Worm (Caenorhabditis elegans) whole organism, L4 larva: ENCODE data around the gene H29C22.1.
A peak's percentile ranks its signal among the peaks of the same experiment; 100 is the strongest.

Experiments used
- D1046.2 ChIP-seq: fragments of 200-800 bp; sonication (Bioruptor generic); IDR thresholded peaks from 2 replicates; pipeline ENCODE4 v1.3.6; 2022; ENCODE audit warnings: missing genetic modification characterization, missing compliant biosample characterization
- F37D6.2 ChIP-seq: sonication (generic microtip); optimal IDR thresholded peaks from 2 replicates; lab custom pipeline; 2016; ENCODE audit warnings: mild to moderate bottlenecking, missing genetic modification characterization, missing compliant biosample characterization
- T20F7.1 ChIP-seq: fragments of 200-800 bp; sonication (Bioruptor generic); optimal IDR thresholded peaks from 2 replicates; lab custom pipeline; 2018; ENCODE audit warnings: mild to moderate bottlenecking, missing genetic modification characterization, missing compliant biosample characterization
- aha-1 ChIP-seq: fragments of 150-350 bp; peaks from one replicate; lab custom pipeline; 2014; ENCODE audit warnings: missing biosample characterization, missing genetic modification characterization
- arid-1 ChIP-seq: fragments of 200-800 bp; sonication (Bioruptor generic); conservative IDR thresholded peaks from 2 replicates; pipeline ENCODE4 v1.3.6; 2022; ENCODE audit warnings: missing genetic modification reagents, missing genetic modification characterization, missing compliant biosample characterization
- ceh-20 ChIP-seq: fragments of 200-800 bp; sonication (Bioruptor generic); IDR thresholded peaks from 2 replicates; pipeline ENCODE4 v1.3.6; 2022; ENCODE audit warnings: missing genetic modification reagents, missing genetic modification characterization, missing compliant biosample characterization
- ceh-28 ChIP-seq: fragments of 150-350 bp; optimal IDR thresholded peaks from 2 replicates; lab custom pipeline; 2014; ENCODE audit warnings: missing biosample characterization, missing genetic modification reagents, missing genetic modification characterization
- ceh-32 ChIP-seq: sonication (generic microtip); optimal IDR thresholded peaks from 2 replicates; lab custom pipeline; 2016; ENCODE audit warnings: mild to moderate bottlenecking, missing genetic modification characterization, missing compliant biosample characterization; ENCODE audit not compliant: poor library complexity
- cey-2 ChIP-seq: sonication (generic microtip); optimal IDR thresholded peaks from 3 replicates; lab custom pipeline; 2017; ENCODE audit warnings: missing genetic modification characterization, mild to moderate bottlenecking, missing compliant biosample characterization, antibody characterized with exemption, borderline replicate concordance; ENCODE audit not compliant: insufficient read depth
- ctbp-1 ChIP-seq: fragments of 200-800 bp; sonication (Bioruptor generic); IDR thresholded peaks from 2 replicates; pipeline ENCODE4 v1.3.6; 2022; ENCODE audit warnings: missing genetic modification reagents, missing genetic modification characterization, missing compliant biosample characterization
- daf-16 ChIP-seq, 3 experiments: sonication (generic microtip); optimal IDR thresholded peaks; 2 replicates each; lab custom pipeline; 2016 to 2017; ENCODE audit warnings: missing genetic modification characterization in 3 of 3, missing genetic modification reagents in 3 of 3, mild to moderate bottlenecking in 2 of 3, missing compliant biosample characterization in 2 of 3, missing biosample characterization in 1 of 3, moderate library complexity in 1 of 3
- dmd-9 ChIP-seq: fragments of 200-800 bp; sonication (Bioruptor generic); IDR thresholded peaks from 2 replicates; pipeline ENCODE4 v1.3.6; 2022; ENCODE audit warnings: missing genetic modification reagents, missing genetic modification characterization, missing compliant biosample characterization
- egl-27 ChIP-seq: sonication (generic microtip); optimal IDR thresholded peaks from 3 replicates; lab custom pipeline; 2017; ENCODE audit warnings: missing biosample characterization, missing genetic modification reagents, missing genetic modification characterization
- egl-43 ChIP-seq: fragments of 200-800 bp; sonication (Bioruptor generic); IDR thresholded peaks from 2 replicates; pipeline ENCODE4 v1.3.6; 2022; ENCODE audit warnings: missing genetic modification reagents, missing genetic modification characterization, missing compliant biosample characterization
- fkh-10 ChIP-seq: fragments of 150-350 bp; optimal IDR thresholded peaks from 2 replicates; lab custom pipeline; 2014; ENCODE audit warnings: missing biosample characterization, missing genetic modification reagents, missing genetic modification characterization
- hlh-30 ChIP-seq: sonication (generic microtip); optimal IDR thresholded peaks from 2 replicates; lab custom pipeline; 2017; ENCODE audit warnings: antibody characterized with exemption, mild to moderate bottlenecking, missing genetic modification characterization, missing compliant biosample characterization; ENCODE audit not compliant: insufficient read depth
- hmg-1.1 ChIP-seq: fragments of 200-800 bp; sonication (Bioruptor generic); IDR thresholded peaks from 2 replicates; pipeline ENCODE4 v1.3.6; 2022; ENCODE audit warnings: missing genetic modification reagents, missing genetic modification characterization, missing compliant biosample characterization
- lim-7 ChIP-seq: fragments of 200-800 bp; sonication (Bioruptor generic); IDR thresholded peaks from 2 replicates; pipeline ENCODE4 v1.3.6; 2022; ENCODE audit warnings: missing genetic modification characterization, missing compliant biosample characterization
- lin-1 ChIP-seq: fragments of 200-800 bp; sonication (Bioruptor generic); IDR thresholded peaks from 2 replicates; pipeline ENCODE4 v1.3.6; 2022; ENCODE audit warnings: missing genetic modification reagents, missing genetic modification characterization, missing compliant biosample characterization
- lin-13 ChIP-seq: fragments of 150-350 bp; optimal IDR thresholded peaks from 2 replicates; lab custom pipeline; 2014; ENCODE audit warnings: missing biosample characterization, missing genetic modification reagents, missing genetic modification characterization
- lin-15B ChIP-seq: fragments of 150-350 bp; sonication (generic microtip); optimal IDR thresholded peaks from 3 replicates; lab custom pipeline; 2014; ENCODE audit warnings: missing biosample characterization, missing genetic modification characterization
- lin-29 ChIP-seq: fragments of 200-800 bp; sonication (Bioruptor generic); IDR thresholded peaks from 2 replicates; pipeline ENCODE4 v1.3.6; 2022; ENCODE audit warnings: missing genetic modification reagents, missing genetic modification characterization, missing compliant biosample characterization
- lsy-2 ChIP-seq, 2 experiments: fragments of 150-350 bp in 1 of 2; sonication (generic microtip) in 1 of 2; optimal IDR thresholded peaks; 2 replicates each; lab custom pipeline; 2014 to 2017; ENCODE audit warnings: missing biosample characterization in 2 of 2, missing genetic modification characterization in 2 of 2
- madf-5 ChIP-seq, 2 experiments: fragments of 200-800 bp; sonication (Bioruptor generic); IDR thresholded peaks; 2 replicates each; pipeline ENCODE4 v1.3.6; 2022; ENCODE audit warnings: missing compliant biosample characterization in 2 of 2, missing genetic modification characterization in 2 of 2
- mdl-1 ChIP-seq, 2 experiments: fragments of 150-350 bp in 1 of 2; sonication (generic microtip) in 1 of 2; optimal IDR thresholded peaks; 2 replicates each; lab custom pipeline; 2014 to 2017; ENCODE audit warnings: missing biosample characterization in 2 of 2, missing genetic modification characterization in 2 of 2
- mdt-29 ChIP-seq: fragments of 200-800 bp; sonication (Bioruptor generic); IDR thresholded peaks from 2 replicates; pipeline ENCODE4 v1.3.6; 2022; ENCODE audit warnings: missing genetic modification reagents, missing genetic modification characterization, missing compliant biosample characterization
- mep-1 ChIP-seq: fragments of 150-350 bp; sonication (generic microtip); optimal IDR thresholded peaks from 3 replicates; lab custom pipeline; 2014; ENCODE audit warnings: missing biosample characterization, missing genetic modification characterization
- mxl-3 ChIP-seq: fragments of 200-800 bp; sonication (Bioruptor generic); optimal IDR thresholded peaks from 2 replicates; lab custom pipeline; 2018; ENCODE audit warnings: mild to moderate bottlenecking, missing genetic modification characterization, missing compliant biosample characterization
- nhr-28 ChIP-seq: fragments of 150-350 bp; optimal IDR thresholded peaks from 2 replicates; lab custom pipeline; 2014; ENCODE audit warnings: missing biosample characterization, missing genetic modification characterization
- nhr-41 ChIP-seq: fragments of 200-800 bp; sonication (Bioruptor generic); IDR thresholded peaks from 2 replicates; pipeline ENCODE4 v1.3.6; 2022; ENCODE audit warnings: missing genetic modification reagents, missing genetic modification characterization, missing compliant biosample characterization
- nhr-42 ChIP-seq: fragments of 200-800 bp; sonication (Bioruptor generic); IDR thresholded peaks from 2 replicates; pipeline ENCODE4 v1.3.6; 2022; ENCODE audit warnings: missing genetic modification characterization, missing compliant biosample characterization
- nhr-48 ChIP-seq: sonication (generic microtip); optimal IDR thresholded peaks from 2 replicates; lab custom pipeline; 2016; ENCODE audit warnings: mild to moderate bottlenecking, missing genetic modification characterization, missing compliant biosample characterization
- nhr-77 ChIP-seq: fragments of 150-350 bp; optimal IDR thresholded peaks from 2 replicates; lab custom pipeline; 2014; ENCODE audit warnings: missing biosample characterization, missing genetic modification characterization
- pha-4 ChIP-seq, 2 experiments: fragments of 150-350 bp in 1 of 2; fragments of 200-800 bp in 1 of 2; sonication (Bioruptor generic) in 1 of 2; IDR thresholded peaks in 1 of 2; optimal IDR thresholded peaks in 1 of 2; 2 replicates each; pipeline versions ENCODE4 v1.3.6 to Lab custom; 2014 to 2022; ENCODE audit warnings: missing genetic modification characterization in 2 of 2, missing genetic modification reagents in 2 of 2, missing biosample characterization in 1 of 2, missing compliant biosample characterization in 1 of 2
- pqm-1 ChIP-seq: sonication (generic microtip); optimal IDR thresholded peaks from 2 replicates; lab custom pipeline; 2017; ENCODE audit warnings: missing biosample characterization, missing genetic modification characterization
- rbr-2 ChIP-seq: sonication (generic microtip); optimal IDR thresholded peaks from 2 replicates; lab custom pipeline; 2016; ENCODE audit warnings: missing genotype, missing genetic modification characterization, missing compliant biosample characterization
- sdz-12 ChIP-seq: fragments of 200-800 bp; sonication (Bioruptor generic); optimal IDR thresholded peaks from 2 replicates; lab custom pipeline; 2018; ENCODE audit warnings: mild to moderate bottlenecking, missing genetic modification characterization, missing compliant biosample characterization
- set-16 ChIP-seq: fragments of 200-800 bp; sonication (Bioruptor generic); IDR thresholded peaks from 2 replicates; pipeline ENCODE4 v1.3.6; 2022; ENCODE audit warnings: missing genetic modification reagents, missing genetic modification characterization, missing compliant biosample characterization
- snpc-4 ChIP-seq: fragments of 150-350 bp; optimal IDR thresholded peaks from 2 replicates; lab custom pipeline; 2014; ENCODE audit warnings: missing biosample characterization, missing genetic modification characterization
- tag-97 ChIP-seq: fragments of 200-800 bp; sonication (Bioruptor generic); IDR thresholded peaks from 2 replicates; pipeline ENCODE4 v1.3.6; 2022; ENCODE audit warnings: missing genetic modification characterization, missing compliant biosample characterization
- unc-130 ChIP-seq: sonication (generic microtip); optimal IDR thresholded peaks from 2 replicates; lab custom pipeline; 2016; ENCODE audit warnings: missing genetic modification reagents, missing genetic modification characterization, missing compliant biosample characterization
- unc-39 ChIP-seq: sonication (generic microtip); optimal IDR thresholded peaks from 2 replicates; lab custom pipeline; 2017; ENCODE audit warnings: missing biosample characterization, missing genetic modification characterization
- unc-62 ChIP-seq, 3 experiments: fragments of 150-350 bp in 1 of 3; sonication (generic microtip); optimal IDR thresholded peaks in 2 of 3; peaks in 1 of 3; 1 replicate in 1 of 3; 2 replicates in 2 of 3; lab custom pipeline; 2014 to 2017; ENCODE audit warnings: missing biosample characterization in 3 of 3, missing genetic modification characterization in 3 of 3, missing genetic modification reagents in 3 of 3, missing genotype in 1 of 3
- zag-1 ChIP-seq: fragments of 150-350 bp; optimal IDR thresholded peaks from 2 replicates; lab custom pipeline; 2014; ENCODE audit warnings: missing biosample characterization, missing genetic modification characterization

Gene H29C22.1

DNA sequence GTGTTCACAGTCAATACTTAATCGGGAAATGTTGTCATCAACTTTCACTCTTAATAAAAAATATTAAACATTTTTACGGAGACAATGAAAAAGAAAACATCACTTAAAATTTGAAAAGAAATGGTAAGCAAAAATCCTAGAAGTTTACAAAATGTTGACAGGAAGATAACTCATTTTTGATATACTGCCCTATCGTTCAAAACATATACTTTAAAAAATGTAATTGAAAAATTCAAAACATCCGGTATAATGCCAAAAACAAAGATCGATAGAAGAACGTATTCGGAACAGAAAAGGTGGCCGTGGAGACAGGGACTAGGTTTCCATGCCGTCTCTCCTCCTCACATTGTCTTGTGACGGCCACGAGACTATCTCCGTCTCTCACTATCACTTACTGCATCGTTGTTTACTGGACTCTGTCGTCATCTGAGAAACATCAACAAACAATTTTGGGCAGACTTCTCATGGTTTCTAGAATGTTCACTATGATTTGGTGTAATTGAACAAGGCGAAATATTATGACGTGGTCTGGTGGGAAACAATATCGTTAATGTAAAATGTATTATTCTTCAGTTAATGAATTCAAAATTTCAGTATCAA is 36.4 kb upstream of the H29C22.1 start, which contains the start of gene oga-1 (continued):
- TF ChIP-seq daf-16 (GFP tag; optimal IDR thresholded peaks at IDR 0.05; lab: Kevin White, UChicago) (no peak), daf-16 (tag; optimal IDR thresholded peaks at IDR 0.05; lab: Kevin White, UChicago) (peak; percentile 98), lin-15B (tag; lab: Kevin White, UChicago) (no peak), pha-4 (GFP tag; IDR thresholded peaks at IDR 0.05; lab: Robert Waterston, UW) (no peak), pha-4 (tag; optimal IDR thresholded peaks at IDR 0.05; lab: Kevin White, UChicago) (peak; percentile 91)

DNA sequence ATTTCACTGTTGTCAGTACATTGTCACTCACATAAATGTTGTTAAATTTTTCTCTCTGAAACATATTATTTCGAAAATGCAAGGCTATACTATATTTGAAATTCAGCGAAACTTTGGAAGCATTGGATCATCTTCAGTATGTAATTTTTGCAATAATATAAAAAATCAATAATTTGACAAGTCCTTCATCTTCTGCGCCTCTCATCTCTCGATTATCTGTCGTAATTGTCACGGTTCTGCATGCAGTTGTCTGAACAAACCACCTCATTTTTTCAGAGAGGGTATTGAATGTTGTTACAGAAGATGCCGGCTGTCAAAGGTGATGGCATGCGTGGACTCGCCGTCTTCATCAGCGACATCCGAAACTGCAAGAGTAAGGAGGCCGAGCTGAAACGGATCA is 27.2 kb upstream of the H29C22.1 start, which contains the start of gene apa-2:
Gene apa-2 (plus strand): TSS at position 301 of the 400 bp plus-strand sequence.
- TF ChIP-seq unc-39 (tag; lab: Kevin White, UChicago) (no peak), pqm-1 (tag; lab: Kevin White, UChicago) (no peak), pha-4 (GFP tag; IDR thresholded peaks at IDR 0.05; lab: Robert Waterston, UW) (no peak), pha-4 (tag; optimal IDR thresholded peaks at IDR 0.05; lab: Kevin White, UChicago) (no peak), tag-97 (no peak), ceh-20 (no peak), lin-29 (GFP tag; lab: Robert Waterston, UW) (no peak), egl-27 (tag; lab: Kevin White, UChicago) (no peak), cey-2 (tag; lab: Kevin White, UChicago) (no peak)

DNA sequence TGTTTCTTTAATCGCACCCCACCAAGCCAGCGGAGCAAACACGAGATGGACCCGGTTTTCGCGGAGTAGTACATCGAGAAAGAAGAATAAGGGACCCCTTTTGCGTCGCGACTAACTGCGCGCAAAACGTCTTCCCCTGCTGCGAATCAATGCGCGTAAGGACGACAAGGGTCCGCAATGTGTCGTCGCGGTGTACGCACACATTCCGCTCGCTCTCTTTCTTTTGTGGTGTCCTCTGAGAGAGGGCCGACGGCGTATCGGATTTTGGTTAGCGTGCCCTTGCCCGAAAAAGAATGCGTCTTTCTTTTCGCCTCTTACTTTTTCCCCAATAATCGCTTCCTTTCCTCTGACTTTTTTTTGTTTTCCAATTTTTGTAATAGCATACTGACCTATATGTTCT is 26.7 kb upstream of the H29C22.1 start:
- TF ChIP-seq D1046.2 (GFP tag; lab: Robert Waterston, UW), result no peak
- TF ChIP-seq ceh-32, result no peak
- TF ChIP-seq nhr-41 (GFP tag; lab: Robert Waterston, UW), result no peak
- TF ChIP-seq set-16 (GFP tag; lab: Robert Waterston, UW), result no peak; the same call in none of the 2 replicates
- no peak for TF ChIP-seq nhr-48 (tag; lab: Kevin White, UChicago)
- TF ChIP-seq ctbp-1, result peak; percentile 84
- peak; percentile 38 for TF ChIP-seq nhr-28 (tag; lab: Kevin White, UChicago)
- TF ChIP-seq mdl-1 (tag; optimal IDR thresholded peaks at IDR 0.05; lab: Kevin White, UChicago), result peak in 1 of 2 experiments; percentile 79
- peak in 1 of 2 experiments; percentile 73 for TF ChIP-seq unc-62 (GFP tag; optimal IDR thresholded peaks at IDR 0.05 in 1 of 2; lab: Kevin White, UChicago)
- TF ChIP-seq unc-62 (tag; optimal IDR thresholded peaks at IDR 0.05; lab: Kevin White, UChicago), result no peak
- no peak; the same call in none of the 2 replicates for TF ChIP-seq ceh-20
- TF ChIP-seq mep-1 (tag; lab: Kevin White, UChicago), result peak; percentile 79
- peak; percentile 67 for TF ChIP-seq mxl-3 (GFP tag; lab: Kevin White, UChicago)
- no peak for TF ChIP-seq egl-43
- TF ChIP-seq nhr-77 (tag; lab: Kevin White, UChicago), result peak; percentile 20
- no peak for TF ChIP-seq lin-13 (GFP tag; lab: Kevin White, UChicago)
- TF ChIP-seq hmg-1.1, result peak; percentile 88
- TF ChIP-seq pqm-1 (tag; lab: Kevin White, UChicago), result no peak
- peak; percentile 77 for TF ChIP-seq hlh-30 (tag; lab: Kevin White, UChicago)
- no peak for TF ChIP-seq mdt-29 (GFP tag; lab: Robert Waterston, UW)
- TF ChIP-seq madf-5 (GFP tag; IDR thresholded peaks at IDR 0.05; lab: Robert Waterston, UW), result 0 out of 4 replicates have a peak, but pooled peaks of 1 of the 2 experiments have one; percentile 58
- TF ChIP-seq T20F7.1 (GFP tag; lab: Kevin White, UChicago), result no peak
- no peak for TF ChIP-seq dmd-9 (GFP tag; lab: Robert Waterston, UW)
- TF ChIP-seq lim-7 (GFP tag; lab: Robert Waterston, UW), result 0 out of 2 replicates have a peak, but pooled peaks have one; percentile 23
- TF ChIP-seq nhr-42 (GFP tag; lab: Robert Waterston, UW), result peak; percentile 77; the same call in 1 of the 2 replicates
- TF ChIP-seq fkh-10, result peak; percentile 36
- TF ChIP-seq F37D6.2, result peak; percentile 53
- TF ChIP-seq zag-1, result no peak
- no peak for TF ChIP-seq lin-1 (GFP tag; lab: Robert Waterston, UW)
- TF ChIP-seq ceh-28 (tag; lab: Kevin White, UChicago), result peak; percentile 23
- peak; percentile 81 for TF ChIP-seq rbr-2 (tag; lab: Kevin White, UChicago)
- no peak for TF ChIP-seq snpc-4 (tag; lab: Kevin White, UChicago)
- peak in 1 of 2 experiments; percentile 15 for TF ChIP-seq lsy-2 (tag; optimal IDR thresholded peaks at IDR 0.05; lab: Kevin White, UChicago)
- no peak for TF ChIP-seq sdz-12
- TF ChIP-seq unc-130, result no peak
- 0 out of 2 replicates have a peak, but pooled peaks have one; percentile 37 for TF ChIP-seq arid-1 (GFP tag; lab: Robert Waterston, UW)
- TF ChIP-seq aha-1, result peak; percentile 91
